Worm (Caenorhabditis elegans) whole organism, mixed stage, embryonic: ENCODE results near the gene F09G2.2.
A peak's percentile ranks its signal among the peaks of the same experiment; 100 is the strongest.

ENCODE experiments used
- M03D4.4 ChIP-seq: sonication (generic microtip); optimal IDR thresholded peaks from 2 replicates; lab custom pipeline; 2017; ENCODE audit warnings: mild to moderate bottlenecking, missing genetic modification characterization, missing compliant biosample characterization
- bed-3 ChIP-seq: fragments of 200-800 bp; sonication (Bioruptor generic); optimal IDR thresholded peaks from 3 replicates; lab custom pipeline; 2018; ENCODE audit warnings: mild to moderate bottlenecking, missing genetic modification characterization, moderate library complexity, missing compliant biosample characterization
- ceh-39 ChIP-seq: fragments of 150-350 bp; optimal IDR thresholded peaks from 2 replicates; lab custom pipeline; 2014; ENCODE audit warnings: missing biosample characterization, missing genetic modification characterization
- ceh-43 ChIP-seq: fragments of 200-800 bp; sonication (Bioruptor generic); optimal IDR thresholded peaks from 2 replicates; lab custom pipeline; 2018; ENCODE audit warnings: mild to moderate bottlenecking, missing genetic modification characterization, moderate library complexity, missing compliant biosample characterization
- ces-1 ChIP-seq: fragments of 150-350 bp; optimal IDR thresholded peaks from 2 replicates; lab custom pipeline; 2014; ENCODE audit warnings: missing biosample characterization, missing genetic modification reagents, missing genetic modification characterization
- cnd-1 ChIP-seq: fragments of 200-800 bp; sonication (Bioruptor generic); optimal IDR thresholded peaks from 2 replicates; lab custom pipeline; 2018; ENCODE audit warnings: mild to moderate bottlenecking, missing genetic modification characterization, missing compliant biosample characterization
- elt-1 ChIP-seq: sonication (generic microtip); optimal IDR thresholded peaks from 2 replicates; lab custom pipeline; 2017; ENCODE audit warnings: missing genetic modification characterization, mild to moderate bottlenecking, missing compliant biosample characterization, antibody characterized with exemption, moderate library complexity, borderline replicate concordance; ENCODE audit not compliant: insufficient read depth
- elt-3 ChIP-seq: fragments of 150-350 bp; optimal IDR thresholded peaks from 2 replicates; lab custom pipeline; 2014; ENCODE audit warnings: missing biosample characterization, missing genetic modification characterization
- flh-1 ChIP-seq: fragments of 200-800 bp; sonication (Bioruptor generic); optimal IDR thresholded peaks from 2 replicates; lab custom pipeline; 2018; ENCODE audit warnings: mild to moderate bottlenecking, missing genetic modification characterization, moderate library complexity, missing compliant biosample characterization
- ham-2 ChIP-seq: fragments of 200-800 bp; sonication (Bioruptor generic); optimal IDR thresholded peaks from 2 replicates; lab custom pipeline; 2018; ENCODE audit warnings: mild to moderate bottlenecking, missing genetic modification characterization, missing compliant biosample characterization
- hlh-1 ChIP-seq: fragments of 150-350 bp; optimal IDR thresholded peaks from 2 replicates; lab custom pipeline; 2014; ENCODE audit warnings: missing biosample characterization, missing genetic modification reagents, missing genetic modification characterization
- lin-13 ChIP-seq: fragments of 150-350 bp; optimal IDR thresholded peaks from 2 replicates; lab custom pipeline; 2014; ENCODE audit warnings: missing biosample characterization, missing genetic modification characterization
- lin-32 ChIP-seq: fragments of 200-800 bp; sonication (Bioruptor generic); optimal IDR thresholded peaks from 2 replicates; lab custom pipeline; 2018; ENCODE audit warnings: mild to moderate bottlenecking, missing genetic modification characterization, missing compliant biosample characterization
- lsy-2 ChIP-seq: fragments of 150-350 bp; optimal IDR thresholded peaks from 2 replicates; lab custom pipeline; 2014; ENCODE audit warnings: missing biosample characterization, missing genetic modification characterization
- mab-5 ChIP-seq: fragments of 150-350 bp; optimal IDR thresholded peaks from 2 replicates; lab custom pipeline; 2014; ENCODE audit warnings: missing biosample characterization, missing genetic modification characterization
- mep-1 ChIP-seq: fragments of 150-350 bp; optimal IDR thresholded peaks from 2 replicates; lab custom pipeline; 2017; ENCODE audit warnings: missing biosample characterization, missing genetic modification reagents, missing genetic modification characterization, inconsistent platforms
- nhr-12 ChIP-seq: fragments of 150-350 bp; optimal IDR thresholded peaks from 2 replicates; lab custom pipeline; 2014; ENCODE audit warnings: missing biosample characterization, missing genetic modification characterization
- nhr-2 ChIP-seq: fragments of 150-350 bp; optimal IDR thresholded peaks from 2 replicates; lab custom pipeline; 2014; ENCODE audit warnings: missing biosample characterization, missing genetic modification characterization
- nhr-237 ChIP-seq: fragments of 150-350 bp; optimal IDR thresholded peaks from 2 replicates; lab custom pipeline; 2014; ENCODE audit warnings: missing biosample characterization, missing genetic modification characterization
- nhr-28 ChIP-seq: fragments of 150-350 bp; optimal IDR thresholded peaks from 2 replicates; lab custom pipeline; 2014; ENCODE audit warnings: missing biosample characterization, missing genetic modification characterization
- pha-4 ChIP-seq: fragments of 150-350 bp; optimal IDR thresholded peaks from 2 replicates; lab custom pipeline; 2018; ENCODE audit warnings: missing biosample characterization, missing genetic modification reagents, missing genetic modification characterization
- sem-2 ChIP-seq: fragments of 200-800 bp; sonication (Bioruptor generic); optimal IDR thresholded peaks from 2 replicates; lab custom pipeline; 2018; ENCODE audit warnings: mild to moderate bottlenecking, missing genetic modification characterization, missing compliant biosample characterization
- sptf-1 ChIP-seq: sonication (generic microtip); optimal IDR thresholded peaks from 2 replicates; lab custom pipeline; 2017; ENCODE audit warnings: mild to moderate bottlenecking, missing genetic modification characterization, moderate library complexity, missing compliant biosample characterization
- tbx-8 ChIP-seq: fragments of 200-800 bp; sonication (Bioruptor generic); optimal IDR thresholded peaks from 2 replicates; lab custom pipeline; 2018; ENCODE audit warnings: mild to moderate bottlenecking, missing genetic modification characterization, moderate library complexity, missing compliant biosample characterization
- unc-120 ChIP-seq: sonication (generic microtip); optimal IDR thresholded peaks from 2 replicates; lab custom pipeline; 2017; ENCODE audit warnings: missing genetic modification characterization, missing compliant biosample characterization; ENCODE audit not compliant: poor library complexity, severe bottlenecking
- unc-39 ChIP-seq: fragments of 150-350 bp; optimal IDR thresholded peaks from 2 replicates; lab custom pipeline; 2014; ENCODE audit warnings: missing biosample characterization, missing genetic modification characterization
- unc-62 ChIP-seq: fragments of 150-350 bp; optimal IDR thresholded peaks from 2 replicates; lab custom pipeline; 2014; ENCODE audit warnings: missing biosample characterization, missing genetic modification reagents, missing genetic modification characterization
- ztf-11 ChIP-seq: fragments of 150-350 bp; optimal IDR thresholded peaks from 2 replicates; lab custom pipeline; 2014; ENCODE audit warnings: missing biosample characterization, missing genetic modification characterization

F09G2.2 gene

DNA sequence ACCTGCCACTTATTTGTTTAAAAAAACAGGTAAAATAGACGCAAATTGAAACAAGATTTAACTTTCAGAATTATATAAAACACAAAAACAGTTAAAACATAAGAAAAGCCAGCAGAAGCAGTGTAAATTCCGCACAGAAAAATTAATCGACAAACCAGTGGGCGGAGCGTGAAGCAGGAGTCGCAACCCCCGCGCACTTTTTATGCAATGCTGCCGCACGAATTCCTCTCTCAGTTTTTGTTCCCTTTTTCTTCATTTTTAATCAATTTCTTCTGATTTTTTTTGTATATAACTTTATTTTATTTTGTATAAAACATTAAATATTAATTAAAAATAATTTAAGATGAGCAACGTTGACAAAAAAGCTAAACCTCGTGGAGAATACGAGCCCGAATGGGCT lies 34.1 kb downstream of the F09G2.2 start, which contains the start of the genes gei-6 and krr-1 (continued):
- peak; percentile 39 for TF ChIP-seq nhr-237 (tag; lab: Kevin White, UChicago)
- TF ChIP-seq bed-3 (GFP tag; lab: Kevin White, UChicago): peak; percentile 73
- TF ChIP-seq ztf-11: peak; percentile 89
- TF ChIP-seq, all 35 proteins: peak for 29

DNA sequence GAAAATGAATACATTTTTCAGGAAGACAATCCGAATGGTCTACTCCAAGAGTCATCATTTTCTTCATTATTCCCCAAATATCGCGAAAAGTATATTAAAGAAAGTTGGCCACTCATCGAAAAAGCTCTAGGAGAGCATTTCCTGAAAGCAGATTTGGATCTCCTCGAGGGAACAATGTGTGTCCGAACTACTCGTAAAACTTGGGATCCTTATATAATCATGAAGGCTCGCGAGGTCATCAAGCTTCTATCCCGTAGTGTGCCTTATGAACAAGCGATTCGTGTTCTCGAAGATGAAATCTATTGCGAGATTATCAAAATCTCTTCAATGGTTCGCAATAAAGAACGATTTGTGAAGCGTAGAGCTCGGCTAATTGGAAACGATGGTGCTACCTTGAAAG lies 34.8 kb downstream of the F09G2.2 start:
- no peak for TF ChIP-seq ham-2 (GFP tag; lab: Kevin White, UChicago)
- TF ChIP-seq ceh-43: no peak
- TF ChIP-seq M03D4.4 (tag; lab: Kevin White, UChicago): no peak
- TF ChIP-seq lsy-2 (tag; lab: Kevin White, UChicago): no peak
- TF ChIP-seq pha-4 (tag; lab: Kevin White, UChicago): no peak
- TF ChIP-seq elt-3 (tag; lab: Kevin White, UChicago): no peak
- no peak for TF ChIP-seq sem-2 (GFP tag; lab: Kevin White, UChicago)
- no peak for TF ChIP-seq unc-120 (tag; lab: Kevin White, UChicago)
- TF ChIP-seq hlh-1: no peak

DNA sequence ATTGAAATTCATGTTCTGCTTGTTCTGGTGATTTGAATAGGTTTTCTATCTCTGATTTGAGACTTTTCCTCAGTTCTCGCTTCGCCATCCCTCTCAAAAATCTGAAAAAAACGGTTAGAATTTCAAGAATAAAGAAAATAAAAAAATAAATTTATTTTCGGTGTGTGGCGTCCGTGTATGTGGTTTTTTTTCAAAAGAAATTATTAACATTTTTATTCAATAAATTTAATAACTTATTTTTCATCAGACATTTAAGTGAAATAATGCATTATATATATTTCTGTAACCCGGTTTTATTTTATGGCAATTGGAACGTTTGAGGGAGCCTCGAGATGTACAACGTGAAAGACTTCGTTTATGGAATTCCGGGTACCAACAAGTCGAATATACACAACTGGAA lies 38.0 kb downstream of the F09G2.2 start, which contains the start of gene C05C8.5:
Gene C05C8.5 (minus strand): TSS at position 101 of the 400 bp plus-strand sequence.
- no peak for TF ChIP-seq elt-1 (tag; lab: Kevin White, UChicago)
- no peak for TF ChIP-seq lin-13 (tag; lab: Kevin White, UChicago)
- no peak for TF ChIP-seq tbx-8 (GFP tag; lab: Kevin White, UChicago)

DNA sequence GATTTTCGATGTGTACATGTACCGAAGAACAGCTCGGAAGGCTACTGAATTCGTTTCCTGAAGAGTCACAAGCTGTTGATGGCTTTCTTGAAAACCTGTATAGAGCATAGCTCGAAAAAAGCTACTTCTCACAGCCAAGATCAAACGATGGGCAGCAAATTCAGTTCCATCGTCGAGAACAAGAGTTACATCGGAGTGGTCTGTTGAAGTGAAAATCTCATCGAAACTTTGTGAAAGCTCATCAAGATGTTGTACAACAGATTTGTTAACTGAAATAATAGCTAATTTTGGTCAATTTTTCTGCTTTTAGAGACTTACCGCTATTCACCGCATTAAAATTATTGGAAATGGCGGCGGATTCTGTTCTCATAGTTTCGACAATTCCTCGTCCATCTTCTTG lies 40.0 kb downstream of the F09G2.2 start:
- TF ChIP-seq nhr-237 (tag; lab: Kevin White, UChicago): no peak
- TF ChIP-seq lin-13 (tag; lab: Kevin White, UChicago): no peak
- TF ChIP-seq lsy-2 (tag; lab: Kevin White, UChicago): no peak
- no peak for TF ChIP-seq unc-120 (tag; lab: Kevin White, UChicago)
- no peak for TF ChIP-seq elt-3 (tag; lab: Kevin White, UChicago)
- TF ChIP-seq mep-1: no peak
- TF ChIP-seq ceh-39: no peak
- TF ChIP-seq sptf-1 (tag; lab: Kevin White, UChicago): no peak
- TF ChIP-seq flh-1: no peak
- no peak for TF ChIP-seq nhr-2 (tag; lab: Kevin White, UChicago)
- no peak for TF ChIP-seq ham-2 (GFP tag; lab: Kevin White, UChicago)
- no peak for TF ChIP-seq cnd-1 (tag; lab: Kevin White, UChicago)

DNA sequence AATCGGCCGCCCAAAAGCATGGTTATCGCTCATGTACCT lies 40.2 kb downstream of the F09G2.2 start, which contains the start of gene hpo-9:
Gene hpo-9 (minus strand): TSS at position 37 of the 39 bp plus-strand sequence.
- TF ChIP-seq nhr-12 (tag; lab: Kevin White, UChicago) (no peak), unc-62 (GFP tag; lab: Kevin White, UChicago) (no peak), ceh-43 (no peak), ham-2 (GFP tag; lab: Kevin White, UChicago) (no peak), bed-3 (GFP tag; lab: Kevin White, UChicago) (no peak), lin-13 (tag; lab: Kevin White, UChicago) (no peak), sem-2 (GFP tag; lab: Kevin White, UChicago) (no peak), sptf-1 (tag; lab: Kevin White, UChicago) (no peak), lsy-2 (tag; lab: Kevin White, UChicago) (no peak), ztf-11 (no peak), nhr-28 (no peak), cnd-1 (tag; lab: Kevin White, UChicago) (no peak), lin-32 (GFP tag; lab: Kevin White, UChicago) (no peak), unc-120 (tag; lab: Kevin White, UChicago) (no peak)

DNA sequence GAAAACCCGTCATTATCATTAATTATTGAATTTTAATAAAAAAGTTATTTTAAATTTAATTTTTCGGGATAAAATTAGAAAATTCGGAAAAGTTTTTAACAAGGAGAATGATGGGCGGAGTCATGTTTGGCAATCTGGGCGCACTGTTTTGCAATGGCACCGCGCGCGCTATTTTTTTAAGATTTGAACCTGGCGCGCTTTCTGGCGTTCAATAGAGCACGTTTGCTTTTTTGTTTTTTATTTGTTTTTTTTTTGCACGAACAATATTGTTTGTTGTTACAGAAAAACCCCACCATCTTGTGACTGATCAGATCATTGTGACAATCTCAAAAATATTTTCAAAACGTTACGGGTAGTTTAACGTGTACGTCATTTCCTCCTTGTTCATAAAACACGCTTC lies 40.4 kb downstream of the F09G2.2 start, which contains the start of gene hyls-1:
Gene hyls-1 (plus strand): TSS at position 249 of the 400 bp plus-strand sequence.
- TF ChIP-seq nhr-12 (tag; lab: Kevin White, UChicago) (no peak), pha-4 (tag; lab: Kevin White, UChicago) (peak; percentile 42), ceh-39 (peak; percentile 62), unc-120 (tag; lab: Kevin White, UChicago) (peak; percentile 93), lsy-2 (tag; lab: Kevin White, UChicago) (peak; percentile 76), ces-1 (peak; percentile 73), ham-2 (GFP tag; lab: Kevin White, UChicago) (no peak), nhr-2 (tag; lab: Kevin White, UChicago) (peak; percentile 9), unc-39 (no peak), nhr-237 (tag; lab: Kevin White, UChicago) (peak; percentile 82), tbx-8 (GFP tag; lab: Kevin White, UChicago) (no peak), mep-1 (peak; percentile 64), lin-13 (tag; lab: Kevin White, UChicago) (peak; percentile 33), mab-5 (peak; percentile 10), elt-3 (tag; lab: Kevin White, UChicago) (no peak), unc-62 (GFP tag; lab: Kevin White, UChicago) (no peak), hlh-1 (peak; percentile 21)
